Worm (Caenorhabditis elegans) whole organism, midembryonic: ENCODE data around the gene frpr-15.

ENCODE experiments used
- cog-1 ChIP-seq: sonication (generic microtip); optimal IDR thresholded peaks from 2 replicates; lab custom pipeline; 2016; ENCODE audit warnings: missing genetic modification characterization, missing compliant biosample characterization
- flt-1 ChIP-seq: fragments of 200-800 bp; sonication (Bioruptor generic); IDR thresholded peaks from 2 replicates; pipeline ENCODE4 v1.3.6; 2022; ENCODE audit warnings: missing genetic modification characterization, missing compliant biosample characterization
- klf-2 ChIP-seq: fragments of 200-800 bp; sonication (Bioruptor generic); conservative IDR thresholded peaks from 2 replicates; pipeline ENCODE4 v1.3.6; 2022; ENCODE audit warnings: missing genetic modification reagents, missing genetic modification characterization, missing compliant biosample characterization
- med-1 ChIP-seq: sonication (generic microtip); optimal IDR thresholded peaks from 2 replicates; lab custom pipeline; 2017; ENCODE audit warnings: missing genetic modification characterization, mild to moderate bottlenecking, missing compliant biosample characterization, antibody characterized with exemption, missing genetic modification reagents; ENCODE audit not compliant: insufficient read depth
- ref-1 ChIP-seq: fragments of 200-800 bp; sonication (Bioruptor generic); conservative IDR thresholded peaks from 2 replicates; pipeline ENCODE4 v1.3.6; 2022; ENCODE audit warnings: missing genetic modification reagents, missing genetic modification characterization, missing compliant biosample characterization
- tab-1 ChIP-seq: fragments of 200-800 bp; sonication (Bioruptor generic); IDR thresholded peaks from 2 replicates; pipeline ENCODE4 v1.3.6; 2022; ENCODE audit warnings: missing genetic modification characterization, missing compliant biosample characterization
- ztf-23 ChIP-seq: fragments of 200-800 bp; sonication (Bioruptor generic); IDR thresholded peaks from 2 replicates; pipeline ENCODE4 v1.3.6; 2022; ENCODE audit warnings: missing genetic modification reagents, missing genetic modification characterization, missing compliant biosample characterization
- ztf-29 ChIP-seq: fragments of 200-800 bp; sonication (Bioruptor generic); IDR thresholded peaks from 2 replicates; pipeline ENCODE4 v1.3.6; 2022; ENCODE audit warnings: missing genetic modification reagents, missing genetic modification characterization, missing compliant biosample characterization

- TF ChIP-seq cog-1 (tag; lab: Kevin White, UChicago): no peak
- TF ChIP-seq ztf-29 (GFP tag; lab: Robert Waterston, UW): no peak
- TF ChIP-seq tab-1 (GFP tag; lab: Robert Waterston, UW): no peak
- TF ChIP-seq klf-2: no peak
- no peak for TF ChIP-seq med-1 (GFP tag; lab: Kevin White, UChicago)
- no peak for TF ChIP-seq flt-1 (GFP tag; lab: Robert Waterston, UW)
- TF ChIP-seq ztf-23 (GFP tag; lab: Robert Waterston, UW): no peak
- TF ChIP-seq ref-1 (GFP tag; lab: Robert Waterston, UW): no peak
Observed at ce11 chrV:12695968-12696367, 16.1 kb downstream of the frpr-15 start, which contains the start of gene K10C8.4.
